Worm (Caenorhabditis elegans): Measurements from ENCODE around the gene B0034.7.

Gene B0034.7

ce11 chrII:5966637-5967036 lies 5.2 kb downstream of the B0034.7 start:
- TF ChIP-seq cog-1 (tag; optimal IDR thresholded peaks at IDR 0.05) (no peak), ztf-29 (GFP tag; IDR thresholded peaks at IDR 0.05) (no peak), ztf-23 (GFP tag; IDR thresholded peaks at IDR 0.05) (no peak), klf-2 (GFP tag; conservative IDR thresholded peaks at IDR 0.05) (no peak), T22C8.4 (GFP tag; IDR thresholded peaks at IDR 0.05) (no peak), ref-1 (GFP tag; conservative IDR thresholded peaks at IDR 0.05) (no peak), tab-1 (GFP tag; IDR thresholded peaks at IDR 0.05) (no peak), med-1 (GFP tag; optimal IDR thresholded peaks at IDR 0.05; ENCODE audit: insufficient read depth) (no peak), flt-1 (GFP tag; IDR thresholded peaks at IDR 0.05) (no peak)

- TF ChIP-seq ztf-29 (GFP tag; IDR thresholded peaks at IDR 0.05), result no peak
- no peak for TF ChIP-seq med-1 (GFP tag; optimal IDR thresholded peaks at IDR 0.05; ENCODE audit: insufficient read depth)
- TF ChIP-seq tab-1 (GFP tag; IDR thresholded peaks at IDR 0.05), result no peak
- TF ChIP-seq flt-1 (GFP tag; IDR thresholded peaks at IDR 0.05), result no peak
- no peak for TF ChIP-seq ztf-23 (GFP tag; IDR thresholded peaks at IDR 0.05)
- no peak for TF ChIP-seq klf-2 (GFP tag; conservative IDR thresholded peaks at IDR 0.05)
- TF ChIP-seq cog-1 (tag; optimal IDR thresholded peaks at IDR 0.05), result no peak
- TF ChIP-seq T22C8.4 (GFP tag; IDR thresholded peaks at IDR 0.05), result no peak
- TF ChIP-seq ref-1 (GFP tag; conservative IDR thresholded peaks at IDR 0.05), result no peak
Measured at ce11 chrII:5968037-5968436, 6.6 kb downstream of the B0034.7 start, which contains the start of gene B0034.1. Gene B0034.1, plus strand, starts transcription at chrII:5968337.

- no peak for TF ChIP-seq ztf-23 (GFP tag; IDR thresholded peaks at IDR 0.05)
- no peak for TF ChIP-seq T22C8.4 (GFP tag; IDR thresholded peaks at IDR 0.05)
- no peak for TF ChIP-seq med-1 (GFP tag; optimal IDR thresholded peaks at IDR 0.05; ENCODE audit: insufficient read depth)
- no peak for TF ChIP-seq tab-1 (GFP tag; IDR thresholded peaks at IDR 0.05)
- no peak for TF ChIP-seq flt-1 (GFP tag; IDR thresholded peaks at IDR 0.05)
- TF ChIP-seq cog-1 (tag; optimal IDR thresholded peaks at IDR 0.05), result no peak
- TF ChIP-seq ref-1 (GFP tag; conservative IDR thresholded peaks at IDR 0.05), result no peak
- no peak for TF ChIP-seq ztf-29 (GFP tag; IDR thresholded peaks at IDR 0.05)
- TF ChIP-seq klf-2 (GFP tag; conservative IDR thresholded peaks at IDR 0.05), result no peak
Measured at ce11 chrII:5969303-5969702, 7.9 kb downstream of the B0034.7 start, which contains the start of gene B0034.4. Gene B0034.4, minus strand, starts transcription at chrII:5969531.

- TF ChIP-seq klf-2 (GFP tag; conservative IDR thresholded peaks at IDR 0.05) (no peak), tab-1 (GFP tag; IDR thresholded peaks at IDR 0.05) (no peak), cog-1 (tag; optimal IDR thresholded peaks at IDR 0.05) (no peak), ztf-29 (GFP tag; IDR thresholded peaks at IDR 0.05) (no peak)
Measured at ce11 chrII:5974878-5975277, 13.5 kb downstream of the B0034.7 start, which contains the start of gene B0034.5. Gene B0034.5, minus strand, starts transcription at chrII:5974978.

- TF ChIP-seq klf-2 (GFP tag; conservative IDR thresholded peaks at IDR 0.05) (no peak), ztf-23 (GFP tag; IDR thresholded peaks at IDR 0.05) (no peak), cog-1 (tag; optimal IDR thresholded peaks at IDR 0.05) (no peak), flt-1 (GFP tag; IDR thresholded peaks at IDR 0.05) (no peak), tab-1 (GFP tag; IDR thresholded peaks at IDR 0.05) (no peak), ref-1 (GFP tag; conservative IDR thresholded peaks at IDR 0.05) (no peak), T22C8.4 (GFP tag; IDR thresholded peaks at IDR 0.05) (no peak), ztf-29 (GFP tag; IDR thresholded peaks at IDR 0.05) (no peak), med-1 (GFP tag; optimal IDR thresholded peaks at IDR 0.05; ENCODE audit: insufficient read depth) (no peak)
Measured at ce11 chrII:5988224-5988623, 26.8 kb downstream of the B0034.7 start, which contains the start of gene ins-2. Gene ins-2, plus strand, starts transcription at chrII:5988524.

- TF ChIP-seq ztf-23 (GFP tag; IDR thresholded peaks at IDR 0.05) (no peak), med-1 (GFP tag; optimal IDR thresholded peaks at IDR 0.05; ENCODE audit: insufficient read depth) (no peak), flt-1 (GFP tag; IDR thresholded peaks at IDR 0.05) (no peak), ztf-29 (GFP tag; IDR thresholded peaks at IDR 0.05) (no peak), klf-2 (GFP tag; conservative IDR thresholded peaks at IDR 0.05) (no peak), tab-1 (GFP tag; IDR thresholded peaks at IDR 0.05) (no peak), T22C8.4 (GFP tag; IDR thresholded peaks at IDR 0.05) (no peak), ref-1 (GFP tag; conservative IDR thresholded peaks at IDR 0.05) (no peak), cog-1 (tag; optimal IDR thresholded peaks at IDR 0.05) (no peak)
Measured at ce11 chrII:5990668-5991067, 29.3 kb downstream of the B0034.7 start, which contains the start of gene ins-3. Gene ins-3, minus strand, starts transcription at chrII:5990768.

- TF ChIP-seq flt-1 (GFP tag; IDR thresholded peaks at IDR 0.05) (no peak), med-1 (GFP tag; optimal IDR thresholded peaks at IDR 0.05; ENCODE audit: insufficient read depth) (no peak), klf-2 (GFP tag; conservative IDR thresholded peaks at IDR 0.05) (no peak), ztf-23 (GFP tag; IDR thresholded peaks at IDR 0.05) (no peak), T22C8.4 (GFP tag; IDR thresholded peaks at IDR 0.05) (no peak), cog-1 (tag; optimal IDR thresholded peaks at IDR 0.05) (no peak), tab-1 (GFP tag; IDR thresholded peaks at IDR 0.05) (no peak), ref-1 (GFP tag; conservative IDR thresholded peaks at IDR 0.05) (no peak), ztf-29 (GFP tag; IDR thresholded peaks at IDR 0.05) (no peak)
Measured at ce11 chrII:5996066-5996465, 34.6 kb downstream of the B0034.7 start, which contains the start of gene ins-4. Gene ins-4, plus strand, starts transcription at chrII:5996366.

- no peak for TF ChIP-seq cog-1 (tag; optimal IDR thresholded peaks at IDR 0.05)
- no peak for TF ChIP-seq tab-1 (GFP tag; IDR thresholded peaks at IDR 0.05)
- no peak for TF ChIP-seq ref-1 (GFP tag; conservative IDR thresholded peaks at IDR 0.05)
- TF ChIP-seq med-1 (GFP tag; optimal IDR thresholded peaks at IDR 0.05; ENCODE audit: insufficient read depth), result no peak
- no peak for TF ChIP-seq ztf-29 (GFP tag; IDR thresholded peaks at IDR 0.05)
- no peak for TF ChIP-seq ztf-23 (GFP tag; IDR thresholded peaks at IDR 0.05)
Measured at ce11 chrII:5997257-5997656, 35.8 kb downstream of the B0034.7 start, which contains the start of gene ins-5. Gene ins-5, plus strand, starts transcription at chrII:5997557.

- TF ChIP-seq T22C8.4 (GFP tag; IDR thresholded peaks at IDR 0.05), result no peak
- TF ChIP-seq flt-1 (GFP tag; IDR thresholded peaks at IDR 0.05), result no peak
- no peak for TF ChIP-seq cog-1 (tag; optimal IDR thresholded peaks at IDR 0.05)
- TF ChIP-seq tab-1 (GFP tag; IDR thresholded peaks at IDR 0.05), result no peak
- no peak for TF ChIP-seq ztf-29 (GFP tag; IDR thresholded peaks at IDR 0.05)
- TF ChIP-seq ref-1 (GFP tag; conservative IDR thresholded peaks at IDR 0.05), result no peak
- TF ChIP-seq med-1 (GFP tag; optimal IDR thresholded peaks at IDR 0.05; ENCODE audit: insufficient read depth), result no peak
- TF ChIP-seq klf-2 (GFP tag; conservative IDR thresholded peaks at IDR 0.05), result no peak
- TF ChIP-seq ztf-23 (GFP tag; IDR thresholded peaks at IDR 0.05), result no peak
Measured at ce11 chrII:6000136-6000535, 38.7 kb downstream of the B0034.7 start, which contains the start of gene ins-6. Gene ins-6, plus strand, starts transcription at chrII:6000436.

ce11 chrII:6001004-6001403 lies 39.6 kb downstream of the B0034.7 start:
- TF ChIP-seq flt-1 (GFP tag; IDR thresholded peaks at IDR 0.05) (no peak), ztf-23 (GFP tag; IDR thresholded peaks at IDR 0.05) (no peak), med-1 (GFP tag; optimal IDR thresholded peaks at IDR 0.05; ENCODE audit: insufficient read depth) (no peak), ztf-29 (GFP tag; IDR thresholded peaks at IDR 0.05) (no peak), ref-1 (GFP tag; conservative IDR thresholded peaks at IDR 0.05) (no peak), cog-1 (tag; optimal IDR thresholded peaks at IDR 0.05) (no peak)

All from whole organism, midembryonic.